Worm (Caenorhabditis elegans): ENCODE data around the gene clc-4.

- TF ChIP-seq him-1 (tag; optimal IDR thresholded peaks at IDR 0.05) = no peak
- no peak for TF ChIP-seq W03F9.2 (tag; optimal IDR thresholded peaks at IDR 0.05)
- no peak for TF ChIP-seq dao-5 (tag; optimal IDR thresholded peaks at IDR 0.05)
Observed at ce11 chrX:10766966-10767644, 16.6 kb downstream of the clc-4 start.

All from whole organism, L4/young adult.